Worm (Caenorhabditis elegans): ENCODE results near the gene Y67A10A.7.

Y67A10A.7 gene

DNA sequence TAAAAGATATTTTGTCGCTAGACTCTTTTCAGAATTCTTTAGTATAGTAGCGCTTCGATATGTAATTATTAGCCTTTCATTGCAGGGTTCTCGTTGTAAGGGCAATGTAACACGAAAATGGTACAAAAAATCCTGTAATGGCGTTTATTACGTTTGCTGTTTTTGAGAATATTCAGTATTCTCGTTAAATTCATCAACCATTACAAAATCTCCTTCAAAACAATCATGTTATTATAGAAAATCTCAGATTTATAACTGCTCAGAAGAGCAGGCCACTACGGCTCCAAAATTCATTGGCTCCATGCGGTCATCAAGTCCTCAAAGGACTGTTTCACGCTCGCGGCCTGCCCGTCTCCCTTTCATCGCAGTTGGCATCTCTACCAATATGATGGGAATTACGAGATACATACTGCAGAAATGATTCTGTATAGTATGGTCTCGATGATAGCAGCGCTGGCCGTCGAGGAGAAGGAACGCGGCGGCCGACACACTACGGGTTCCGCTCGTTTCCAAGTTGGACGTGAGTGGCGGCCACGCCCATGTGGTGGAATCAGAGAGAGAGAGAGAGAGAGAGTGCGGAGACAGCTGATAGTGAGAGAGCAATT, 47.1 kb upstream of the Y67A10A.7 start (continued):
- no peak for TF ChIP-seq Y105C5A.15 (GFP tag; IDR thresholded peaks at IDR 0.05)
- TF ChIP-seq Y48G9A.11 (GFP tag; IDR thresholded peaks at IDR 0.05) = peak; percentile 70
- TF ChIP-seq pqm-1 (tag; optimal IDR thresholded peaks at IDR 0.05) = no peak
- no peak for TF ChIP-seq ZK337.2 (GFP tag; IDR thresholded peaks at IDR 0.05)
- TF ChIP-seq duxl-1 (tag; optimal IDR thresholded peaks at IDR 0.05; ENCODE audit: poor library complexity) = peak; percentile 85
- peak; percentile 19 for TF ChIP-seq F37D6.2 (tag; optimal IDR thresholded peaks at IDR 0.05)
- no peak for TF ChIP-seq lsy-2 (tag; optimal IDR thresholded peaks at IDR 0.05)
- TF ChIP-seq daf-12 (tag; optimal IDR thresholded peaks at IDR 0.05) = no peak
- no peak for TF ChIP-seq mep-1 (tag; optimal IDR thresholded peaks at IDR 0.05)
- no peak for TF ChIP-seq T20F7.1 (GFP tag; optimal IDR thresholded peaks at IDR 0.05)
- no peak for TF ChIP-seq jun-1 (tag; optimal IDR thresholded peaks at IDR 0.05)
- no peak for TF ChIP-seq aly-2 (tag; optimal IDR thresholded peaks at IDR 0.05)
- TF ChIP-seq dve-1 (tag; optimal IDR thresholded peaks at IDR 0.05; ENCODE audit: insufficient read depth) = no peak
- peak; percentile 87 for TF ChIP-seq nhr-102 (tag; optimal IDR thresholded peaks at IDR 0.05)
- no peak for TF ChIP-seq unc-39 (tag; optimal IDR thresholded peaks at IDR 0.05)
- TF ChIP-seq gei-8 (GFP tag; optimal IDR thresholded peaks at IDR 0.05) = peak; percentile 47
- TF ChIP-seq zip-2 (tag; optimal IDR thresholded peaks at IDR 0.05) = no peak
- peak; percentile 77 for TF ChIP-seq aha-1 (tag)
- peak in 1 of 2 experiments; percentile 7 for TF ChIP-seq hif-1 (tag; optimal IDR thresholded peaks at IDR 0.05)
- peak; percentile 75 for TF ChIP-seq nhr-48 (tag; optimal IDR thresholded peaks at IDR 0.05)
- peak; percentile 91 for TF ChIP-seq T26A8.4 (GFP tag; IDR thresholded peaks at IDR 0.05)
- no peak for TF ChIP-seq ceh-82 (tag; optimal IDR thresholded peaks at IDR 0.05)
- no peak for TF ChIP-seq madf-9 (GFP tag; conservative IDR thresholded peaks at IDR 0.05)
- TF ChIP-seq nhr-111 (GFP tag; optimal IDR thresholded peaks at IDR 0.05) = peak; percentile 21
- peak; percentile 43; the same call in 1 of the 2 replicates for TF ChIP-seq vab-7 (GFP tag; IDR thresholded peaks at IDR 0.05)
- TF ChIP-seq Y5F2A.4 (GFP tag; optimal IDR thresholded peaks at IDR 0.05) = peak; percentile 44
- no peak for TF ChIP-seq nhr-11 (tag; optimal IDR thresholded peaks at IDR 0.05)
- TF ChIP-seq madf-5 (GFP tag; IDR thresholded peaks at IDR 0.05) = no peak
- no peak for TF ChIP-seq nhr-10 (tag; optimal IDR thresholded peaks at IDR 0.05)
- peak; percentile 96 for TF ChIP-seq F49E8.2 (tag; optimal IDR thresholded peaks at IDR 0.05; ENCODE audit: borderline replicate concordance)
- TF ChIP-seq egl-27 (tag; optimal IDR thresholded peaks at IDR 0.05) = no peak
- TF ChIP-seq ctbp-1 (GFP tag; IDR thresholded peaks at IDR 0.05) = no peak
- TF ChIP-seq zag-1 (tag; optimal IDR thresholded peaks at IDR 0.05) = no peak
- peak; percentile 64 for TF ChIP-seq lin-13 (GFP tag; optimal IDR thresholded peaks at IDR 0.05)
- peak; percentile 57; the same call in 1 of the 2 replicates for TF ChIP-seq lin-1 (GFP tag; IDR thresholded peaks at IDR 0.05)
- peak; percentile 66; the same call in 1 of the 2 replicates for TF ChIP-seq zfp-3 (GFP tag; conservative IDR thresholded peaks at IDR 0.05)
- no peak for TF ChIP-seq nhr-237 (tag; optimal IDR thresholded peaks at IDR 0.05)
- peak; percentile 4 to 66 for TF ChIP-seq mdl-1 (tag; optimal IDR thresholded peaks at IDR 0.05)
- TF ChIP-seq saeg-2 (GFP tag; IDR thresholded peaks at IDR 0.05) = peak; percentile 48; the same call in 1 of the 2 replicates
- peak; percentile 63 for TF ChIP-seq spr-3 (GFP tag; optimal IDR thresholded peaks at IDR 0.05)
- TF ChIP-seq fos-1 (tag; optimal IDR thresholded peaks at IDR 0.05) = no peak
- no peak for TF ChIP-seq lim-7 (GFP tag; IDR thresholded peaks at IDR 0.05)
- peak; percentile 96 for TF ChIP-seq hlh-11 (tag; optimal IDR thresholded peaks at IDR 0.05)
- 0 out of 2 replicates have a peak, but pooled peaks have one; percentile 73 for TF ChIP-seq daf-19 (GFP tag; conservative IDR thresholded peaks at IDR 0.05)
- no peak for TF ChIP-seq Y75B8A.6 (GFP tag; IDR thresholded peaks at IDR 0.05)
- peak; percentile 75 for TF ChIP-seq lin-38 (GFP tag; IDR thresholded peaks at IDR 0.05)
- peak; percentile 87 for TF ChIP-seq mes-2 (tag; optimal IDR thresholded peaks at IDR 0.05; ENCODE audit: poor library complexity, severe bottlenecking)
- no peak for TF ChIP-seq nhr-28 (tag; optimal IDR thresholded peaks at IDR 0.05)
- peak; percentile 72 for TF ChIP-seq spr-1 (tag; optimal IDR thresholded peaks at IDR 0.05)
- no peak for TF ChIP-seq ztf-11 (tag; optimal IDR thresholded peaks at IDR 0.05)
- TF ChIP-seq ceh-32 (tag; optimal IDR thresholded peaks at IDR 0.05; ENCODE audit: poor library complexity) = peak; percentile 39

Data from whole organism, L4 larva.